Worm (Caenorhabditis elegans) whole organism, L3 larva: ENCODE results near the gene K04C1.5.

Experiments
- ceh-16 ChIP-seq: sonication (generic microtip); optimal IDR thresholded peaks from 2 replicates; lab custom pipeline; 2017; ENCODE audit warnings: missing biosample characterization, missing genetic modification characterization
- elt-2 ChIP-seq: sonication (generic microtip); optimal IDR thresholded peaks from 2 replicates; lab custom pipeline; 2016; ENCODE audit warnings: missing genetic modification reagents, mild to moderate bottlenecking, missing genetic modification characterization, missing compliant biosample characterization

ce11 chrX:14281526-14281925 is 33.7 kb downstream of the K04C1.5 start, which contains the start of gene E02H4.2:
- TF ChIP-seq ceh-16 (tag; lab: Kevin White, UChicago) = no peak
- no peak for TF ChIP-seq elt-2 (tag; lab: Kevin White, UChicago)
